Fruit fly (Drosophila melanogaster) whole organism, pupa: Measurements from ENCODE around the gene Osi17.

ENCODE experiments used
- CG10348 ChIP-seq: fragments of 200-800 bp; sonication (Bioruptor generic); IDR thresholded peaks from 2 replicates; pipeline ENCODE4 v1.3.6; 2022; ENCODE audit warnings: missing biosample characterization, missing genetic modification characterization
- CG12605 ChIP-seq: fragments of 200-800 bp; sonication (Bioruptor generic); IDR thresholded peaks from 2 replicates; pipeline ENCODE4 v1.3.6; 2022; ENCODE audit warnings: missing biosample characterization, missing genetic modification characterization
- CG13204 ChIP-seq: fragments of 200-800 bp; sonication (Bioruptor generic); optimal IDR thresholded peaks from 2 replicates; lab custom pipeline; 2018; ENCODE audit warnings: missing biosample characterization, mild to moderate bottlenecking, missing genetic modification characterization, moderate library complexity
- CG14655 ChIP-seq: fragments of 200-800 bp; sonication (Bioruptor generic); optimal IDR thresholded peaks from 3 replicates; lab custom pipeline; 2017; ENCODE audit warnings: mild to moderate bottlenecking, missing biosample characterization, missing genetic modification reagents, missing genetic modification characterization
- CG15710 ChIP-seq: fragments of 200-800 bp; sonication (Bioruptor generic); optimal IDR thresholded peaks from 2 replicates; lab custom pipeline; 2018; ENCODE audit warnings: missing biosample characterization, mild to moderate bottlenecking, missing genetic modification characterization, moderate library complexity
- CG17806 ChIP-seq: fragments of 200-800 bp; sonication (Bioruptor generic); optimal IDR thresholded peaks from 2 replicates; lab custom pipeline; 2018; ENCODE audit warnings: missing biosample characterization, mild to moderate bottlenecking, missing genetic modification characterization, moderate library complexity
- CG32121 ChIP-seq: fragments of 200-800 bp; sonication (Bioruptor generic); IDR thresholded peaks from 2 replicates; pipeline ENCODE4 v1.3.6; 2022; ENCODE audit warnings: missing biosample characterization, missing genetic modification characterization
- CG34367 ChIP-seq: fragments of 200-800 bp; sonication (Bioruptor generic); optimal IDR thresholded peaks from 2 replicates; lab custom pipeline; 2018; ENCODE audit warnings: missing biosample characterization, mild to moderate bottlenecking, missing genetic modification characterization
- CG4496 ChIP-seq: fragments of 200-800 bp; sonication (Bioruptor generic); IDR thresholded peaks from 3 replicates; pipeline ENCODE4 v1.3.6; 2022; ENCODE audit warnings: missing biosample characterization, missing genetic modification characterization
- CG8159 ChIP-seq: fragments of 200-800 bp; sonication (Bioruptor generic); optimal IDR thresholded peaks from 3 replicates; lab custom pipeline; 2018; ENCODE audit warnings: missing biosample characterization, mild to moderate bottlenecking, missing genetic modification characterization, moderate library complexity
- CG8301 ChIP-seq: fragments of 200-800 bp; sonication (Bioruptor generic); optimal IDR thresholded peaks from 2 replicates; lab custom pipeline; 2018; ENCODE audit warnings: missing biosample characterization, mild to moderate bottlenecking, missing genetic modification characterization
- CG9948 ChIP-seq: fragments of 200-800 bp; sonication (Bioruptor generic); optimal IDR thresholded peaks from 2 replicates; lab custom pipeline; 2018; ENCODE audit warnings: missing biosample characterization, mild to moderate bottlenecking, missing genetic modification characterization, moderate library complexity
- D1 ChIP-seq: fragments of 200-800 bp; sonication (Bioruptor generic); optimal IDR thresholded peaks from 2 replicates; lab custom pipeline; 2018; ENCODE audit warnings: missing biosample characterization, mild to moderate bottlenecking, missing genetic modification characterization, moderate library complexity
- EcR ChIP-seq: fragments of 200-800 bp; sonication (Bioruptor generic); optimal IDR thresholded peaks from 3 replicates; lab custom pipeline; 2019; ENCODE audit warnings: missing biosample characterization, missing genetic modification characterization, mild to moderate bottlenecking, moderate library complexity, missing genetic modification reagents
- Ets98B ChIP-seq: fragments of 200-800 bp; sonication (Bioruptor generic); IDR thresholded peaks from 2 replicates; pipeline ENCODE4 v1.3.6; 2022; ENCODE audit warnings: missing biosample characterization, missing genetic modification characterization
- Pif1A ChIP-seq: fragments of 200-800 bp; sonication (Bioruptor generic); optimal IDR thresholded peaks from 3 replicates; lab custom pipeline; 2016; ENCODE audit warnings: missing biosample characterization, missing genetic modification characterization
- Pif1B ChIP-seq: fragments of 200-800 bp; sonication (Bioruptor generic); optimal IDR thresholded peaks from 3 replicates; lab custom pipeline; 2016; ENCODE audit warnings: missing biosample characterization, missing genetic modification characterization
- Snoo ChIP-seq: fragments of 200-800 bp; sonication (Bioruptor generic); optimal IDR thresholded peaks from 3 replicates; lab custom pipeline; 2017; ENCODE audit warnings: missing biosample characterization, mild to moderate bottlenecking, missing genetic modification characterization, inconsistent platforms
- fd96Ca ChIP-seq: fragments of 200-800 bp; sonication (Bioruptor generic); IDR thresholded peaks from 3 replicates; pipeline ENCODE4 v1.3.6; 2022; ENCODE audit warnings: missing biosample characterization, missing genetic modification characterization
- gl ChIP-seq: fragments of 200-800 bp; sonication (Bioruptor generic); optimal IDR thresholded peaks from 2 replicates; lab custom pipeline; 2018; ENCODE audit warnings: missing biosample characterization, mild to moderate bottlenecking, missing genetic modification characterization
- rn ChIP-seq: fragments of 200-800 bp; sonication (Bioruptor generic); IDR thresholded peaks from 2 replicates; pipeline ENCODE4 v1.3.6; 2022; ENCODE audit warnings: missing biosample characterization, missing genetic modification characterization

Osi17 gene

DNA sequence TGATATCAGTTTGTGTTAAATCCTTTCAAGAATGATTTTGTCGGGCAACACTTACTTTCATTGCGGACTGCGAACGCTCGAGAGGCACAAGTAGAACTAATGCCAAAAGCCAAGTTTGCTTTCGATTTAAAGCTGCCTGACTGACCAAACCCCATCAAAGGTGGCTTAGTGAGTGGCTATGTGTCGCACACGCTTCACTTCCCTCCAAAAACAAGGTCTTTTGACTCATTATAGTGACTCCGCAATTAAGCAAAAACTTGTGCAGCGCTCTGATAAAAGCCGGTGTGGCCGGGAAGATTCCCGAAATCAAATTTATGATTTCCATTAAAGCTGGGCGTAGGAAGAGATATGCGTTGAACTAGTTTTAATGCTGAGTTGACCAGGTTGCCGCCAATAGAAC is 26.5 kb upstream of the Osi17 start, which contains the start of gene CG15597:
Gene CG15597, minus strand, starts transcription at position 101 of the 400 bp plus-strand sequence.
- TF ChIP-seq CG8159 (tag; lab: Kevin White, UChicago) = no peak
- TF ChIP-seq Pif1B = no peak
- no peak for TF ChIP-seq CG8301 (tag; lab: Kevin White, UChicago)

dm6 chr3R:6287433-6287832 is 24.1 kb upstream of the Osi17 start, which contains the start of gene CG15594:
TSS of gene CG15594 (plus strand) at chr3R:6287733.
- no peak for TF ChIP-seq CG4496 (GFP tag; lab: Robert Waterston, UW)
- TF ChIP-seq CG32121 (GFP tag; lab: Robert Waterston, UW) = no peak
- TF ChIP-seq fd96Ca (GFP tag; lab: Robert Waterston, UW) = no peak
- no peak for TF ChIP-seq rn
- no peak for TF ChIP-seq Pif1B
- no peak for TF ChIP-seq D1 (tag; lab: Kevin White, UChicago)
- TF ChIP-seq CG10348 = no peak
- no peak for TF ChIP-seq CG15710 (tag; lab: Kevin White, UChicago)
- no peak for TF ChIP-seq CG12605 (GFP tag; lab: Robert Waterston, UW)
- TF ChIP-seq CG8159 (tag; lab: Kevin White, UChicago) = no peak
- no peak for TF ChIP-seq Ets98B
- TF ChIP-seq Pif1A (GFP tag; lab: Kevin White, UChicago) = no peak
- TF ChIP-seq CG13204 (GFP tag; lab: Kevin White, UChicago) = no peak
- TF ChIP-seq CG9948 = no peak
- no peak for TF ChIP-seq Snoo (tag; lab: Kevin White, UChicago)

dm6 chr3R:6290289-6290688 is 21.3 kb upstream of the Osi17 start:
- no peak for TF ChIP-seq EcR (GFP tag; lab: Kevin White, UChicago)
- TF ChIP-seq CG17806 = no peak
- TF ChIP-seq CG32121 (GFP tag; lab: Robert Waterston, UW) = no peak
- no peak for TF ChIP-seq CG9948
- no peak for TF ChIP-seq CG8301 (tag; lab: Kevin White, UChicago)
- TF ChIP-seq CG4496 (GFP tag; lab: Robert Waterston, UW) = no peak
- TF ChIP-seq CG14655 (GFP tag; lab: Kevin White, UChicago) = no peak
- TF ChIP-seq CG10348 = no peak
- TF ChIP-seq CG15710 (tag; lab: Kevin White, UChicago) = no peak
- TF ChIP-seq CG8159 (tag; lab: Kevin White, UChicago) = no peak
- TF ChIP-seq fd96Ca (GFP tag; lab: Robert Waterston, UW) = no peak
- no peak for TF ChIP-seq Snoo (tag; lab: Kevin White, UChicago)
- TF ChIP-seq CG13204 (GFP tag; lab: Kevin White, UChicago) = no peak

DNA sequence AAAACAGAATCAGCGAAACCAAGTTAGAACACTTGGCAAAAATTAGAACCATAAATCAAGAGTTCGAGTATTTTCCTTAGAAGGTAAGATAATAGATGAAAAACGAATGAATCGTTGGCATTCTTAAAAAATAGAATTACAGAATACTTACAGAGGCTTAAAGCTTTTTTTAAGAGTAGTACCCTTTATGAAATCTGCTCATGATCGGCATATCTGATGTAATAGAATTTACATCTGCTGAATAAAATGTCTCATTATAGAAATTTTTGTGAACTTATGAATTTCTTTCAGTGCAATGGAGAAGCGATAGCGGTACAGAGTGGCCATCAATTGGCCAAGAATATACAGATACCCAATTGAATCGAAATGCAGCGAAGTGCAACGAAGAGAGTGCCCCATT is 20.1 kb upstream of the Osi17 start, which contains the start of gene Osi13:
Gene Osi13, plus strand, starts transcription at position 301 of the 400 bp plus-strand sequence.
- TF ChIP-seq D1 (tag; lab: Kevin White, UChicago) = no peak
- TF ChIP-seq CG34367 (tag; lab: Kevin White, UChicago) = no peak
- no peak for TF ChIP-seq CG8159 (tag; lab: Kevin White, UChicago)
- TF ChIP-seq CG8301 (tag; lab: Kevin White, UChicago) = peak; percentile 11
- TF ChIP-seq Pif1B = no peak
- no peak for TF ChIP-seq Ets98B
- peak; percentile 10 for TF ChIP-seq CG14655 (GFP tag; lab: Kevin White, UChicago)

- TF ChIP-seq Snoo (tag; lab: Kevin White, UChicago) (no peak), CG10348 (no peak), CG12605 (GFP tag; lab: Robert Waterston, UW) (no peak), CG4496 (GFP tag; lab: Robert Waterston, UW) (no peak), Pif1B (no peak), rn (no peak)
Measured at dm6 chr3R:6294046-6294445, 17.5 kb upstream of the Osi17 start.

DNA sequence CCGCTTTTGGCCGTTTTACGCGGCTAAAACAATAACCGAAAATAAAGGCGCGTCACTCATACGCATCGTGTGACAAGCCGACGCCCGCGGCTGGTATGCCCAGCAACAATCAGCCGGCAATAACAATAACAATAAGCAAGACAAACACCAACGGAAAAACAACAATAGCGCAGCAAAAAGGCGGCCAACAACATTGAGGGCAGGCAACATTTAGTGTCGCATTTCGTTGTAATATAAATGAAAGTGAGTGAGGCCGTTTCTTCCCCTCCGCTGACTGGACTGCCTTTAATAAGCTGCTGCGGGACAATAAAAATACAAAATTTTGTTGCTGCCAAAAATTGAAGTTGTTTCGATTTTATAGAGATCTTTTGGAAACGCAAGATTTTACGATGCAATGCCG is 14.4 kb upstream of the Osi17 start:
- TF ChIP-seq CG9948 (no peak), CG17806 (no peak), CG13204 (GFP tag; lab: Kevin White, UChicago) (no peak), EcR (GFP tag; lab: Kevin White, UChicago) (no peak), CG4496 (GFP tag; lab: Robert Waterston, UW) (no peak), D1 (tag; lab: Kevin White, UChicago) (no peak), CG10348 (no peak), fd96Ca (GFP tag; lab: Robert Waterston, UW) (no peak), gl (tag; lab: Kevin White, UChicago) (no peak), rn (no peak), CG15710 (tag; lab: Kevin White, UChicago) (no peak), Ets98B (no peak), CG14655 (GFP tag; lab: Kevin White, UChicago) (no peak), CG12605 (GFP tag; lab: Robert Waterston, UW) (no peak), Pif1B (no peak), Pif1A (GFP tag; lab: Kevin White, UChicago) (no peak), Snoo (tag; lab: Kevin White, UChicago) (no peak), CG32121 (GFP tag; lab: Robert Waterston, UW) (no peak)

dm6 chr3R:6298828-6299227 is 12.7 kb upstream of the Osi17 start, which contains the start of gene Osi14:
TSS of gene Osi14 (plus strand) at chr3R:6299128.
- TF ChIP-seq CG8301 (tag; lab: Kevin White, UChicago) (no peak), CG12605 (GFP tag; lab: Robert Waterston, UW) (no peak), CG17806 (no peak), rn (no peak), CG32121 (GFP tag; lab: Robert Waterston, UW) (no peak), CG15710 (tag; lab: Kevin White, UChicago) (no peak), Ets98B (no peak), CG4496 (GFP tag; lab: Robert Waterston, UW) (no peak), CG10348 (no peak), CG8159 (tag; lab: Kevin White, UChicago) (no peak), fd96Ca (GFP tag; lab: Robert Waterston, UW) (no peak), Pif1B (no peak), CG34367 (tag; lab: Kevin White, UChicago) (no peak), D1 (tag; lab: Kevin White, UChicago) (no peak), gl (tag; lab: Kevin White, UChicago) (no peak), CG9948 (no peak), CG14655 (GFP tag; lab: Kevin White, UChicago) (no peak), Snoo (tag; lab: Kevin White, UChicago) (no peak)
